Worm (Caenorhabditis elegans): ENCODE data around the gene gst-23.

DNA sequence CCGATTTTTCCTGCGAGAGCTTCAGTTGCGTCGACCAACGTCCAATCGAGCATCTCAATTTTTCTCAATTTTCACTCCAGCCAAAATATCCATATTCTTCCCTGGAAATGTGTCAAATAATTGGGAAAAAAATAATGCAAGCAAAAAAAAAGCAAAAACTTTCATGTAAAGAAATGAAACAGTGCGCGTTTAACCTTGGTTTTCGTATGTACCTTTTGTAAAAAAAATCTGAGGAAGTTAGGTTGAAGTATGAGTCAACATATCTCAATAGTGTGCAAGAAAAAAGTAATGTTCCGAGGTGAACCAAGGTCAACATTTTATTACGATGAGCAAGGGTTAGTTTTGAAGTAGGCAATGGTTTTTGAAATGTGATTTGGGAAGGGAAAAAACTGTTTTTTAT, 7.1 kb downstream of the gst-23 start, which contains the start of gene T28A11.13:
- TF ChIP-seq nhr-77 (tag; optimal IDR thresholded peaks at IDR 0.05) (no peak), ceh-82 (tag; optimal IDR thresholded peaks at IDR 0.05) (no peak), lin-11 (tag; optimal IDR thresholded peaks at IDR 0.05) (no peak), zag-1 (tag; optimal IDR thresholded peaks at IDR 0.05) (no peak), nhr-25 (tag; optimal IDR thresholded peaks at IDR 0.05) (no peak), gmeb-1 (tag; optimal IDR thresholded peaks at IDR 0.05) (no peak), ztf-1 (GFP tag; conservative IDR thresholded peaks at IDR 0.05) (no peak), mab-5 (tag; optimal IDR thresholded peaks at IDR 0.05) (no peak), snpc-4 (tag; optimal IDR thresholded peaks at IDR 0.05) (no peak), skn-1 (tag; optimal IDR thresholded peaks at IDR 0.05) (no peak), C34F6.9 (tag; optimal IDR thresholded peaks at IDR 0.05) (no peak), blmp-1 (tag; optimal IDR thresholded peaks at IDR 0.05; ENCODE audit: insufficient read depth) (no peak)
